Fruit fly (Drosophila melanogaster): Measurements from ENCODE around the gene CG1387.

CG1387 gene

dm6 chrX:8411532-8411960 lies 26.0 kb downstream of the CG1387 start, which contains the start of gene lawc (continued):
- TF ChIP-seq bbx (GFP tag; IDR thresholded peaks at IDR 0.05; ENCODE audit: partially characterized antibody) (peak; percentile 40; the same call in 1 of the 2 replicates), abd-A (tag; optimal IDR thresholded peaks at IDR 0.05) (peak; percentile 77), mirr (GFP tag; optimal IDR thresholded peaks at IDR 0.05) (peak; percentile 86), CG9797 (GFP tag; optimal IDR thresholded peaks at IDR 0.05) (peak; percentile 8), CG9876 (GFP tag; optimal IDR thresholded peaks at IDR 0.05) (no peak), CG10274 (GFP tag; optimal IDR thresholded peaks at IDR 0.05) (peak; percentile 3), row (GFP tag; IDR thresholded peaks at IDR 0.05) (no peak; the same call in 2 of the 3 replicates), CG31224 (GFP tag; IDR thresholded peaks at IDR 0.05) (0 out of 2 replicates have a peak, but pooled peaks have one; percentile 12), Opbp (GFP tag; IDR thresholded peaks at IDR 0.05; ENCODE audit: partially characterized antibody) (peak; percentile 60; the same call in 1 of the 3 replicates), Dll (GFP tag; IDR thresholded peaks at IDR 0.05; ENCODE audit: partially characterized antibody) (0 out of 4 replicates have a peak, but pooled peaks have one; percentile 14), grau (tag; optimal IDR thresholded peaks at IDR 0.05) (peak; percentile 36), CG8924 (tag; optimal IDR thresholded peaks at IDR 0.05) (peak; percentile 54), Pdp1 (GFP tag; optimal IDR thresholded peaks at IDR 0.05) (peak in 1 of 2 experiments; percentile 49), HLH4C (GFP tag; IDR thresholded peaks at IDR 0.05; ENCODE audit: partially characterized antibody) (peak; percentile 13; the same call in 1 of the 3 replicates), CG2712 (tag; optimal IDR thresholded peaks at IDR 0.05) (peak; percentile 16), seq (GFP tag; IDR thresholded peaks at IDR 0.05) (peak; percentile 50; the same call in 1 of the 2 replicates), CG34422 (GFP tag; IDR thresholded peaks at IDR 0.05) (peak; percentile 67; the same call in 1 of the 3 replicates), bsh (GFP tag; optimal IDR thresholded peaks at IDR 0.05) (peak in 1 of 2 experiments; percentile 59), pfk (GFP tag; optimal IDR thresholded peaks at IDR 0.05) (peak; percentile 1), Med (GFP tag) (peak; percentile 89), sim (GFP tag; IDR thresholded peaks at IDR 0.05) (peak; percentile 67; the same call in 1 of the 2 replicates), CG17568 (GFP tag; optimal IDR thresholded peaks at IDR 0.05) (peak; percentile 57), CG34376 (GFP tag; optimal IDR thresholded peaks at IDR 0.05) (peak; percentile 85), onecut (GFP tag; IDR thresholded peaks at IDR 0.05) (peak; percentile 85), CG8290 (GFP tag; optimal IDR thresholded peaks at IDR 0.05) (no peak), CG8290 (tag; optimal IDR thresholded peaks at IDR 0.05) (peak in 1 of 2 experiments; percentile 85), CG6854 (GFP tag; optimal IDR thresholded peaks at IDR 0.05) (peak; percentile 73), nerfin-1 (tag; optimal IDR thresholded peaks at IDR 0.05) (peak; percentile 50), CG42726 (GFP tag; IDR thresholded peaks at IDR 0.05; ENCODE audit: partially characterized antibody) (peak; percentile 31; the same call in 1 of the 2 replicates), zfh1 (GFP tag; IDR thresholded peaks at IDR 0.05) (0 out of 3 replicates have a peak, but pooled peaks have one; percentile 43), MTF-1 (GFP tag; optimal IDR thresholded peaks at IDR 0.05; ENCODE audit: borderline replicate concordance) (peak; percentile 34), Atf6 (GFP tag; IDR thresholded peaks at IDR 0.05) (peak; percentile 83; the same call in 1 of the 2 replicates), NC2β (GFP tag; optimal IDR thresholded peaks at IDR 0.05) (peak; percentile 12), ranshi (GFP tag; IDR thresholded peaks at IDR 0.05) (peak; percentile 56; the same call in 1 of the 2 replicates), dysf (GFP tag; IDR thresholded peaks at IDR 0.05) (peak; percentile 39; the same call in 1 of the 3 replicates), CG2889 (GFP tag; IDR thresholded peaks at IDR 0.05) (0 out of 3 replicates have a peak, but pooled peaks have one; percentile 19), sug (tag; optimal IDR thresholded peaks at IDR 0.05) (peak; percentile 32), BtbVII (GFP tag; optimal IDR thresholded peaks at IDR 0.05) (peak; percentile 66), CG8765 (GFP tag; IDR thresholded peaks at IDR 0.05) (peak; percentile 98), Hand (GFP tag; optimal IDR thresholded peaks at IDR 0.05) (peak; percentile 66), CG3847 (GFP tag; IDR thresholded peaks at IDR 0.05) (peak; percentile 35; the same call in 1 of the 2 replicates), grn (GFP tag; optimal IDR thresholded peaks at IDR 0.05) (peak; percentile 26), CG4820 (GFP tag; optimal IDR thresholded peaks at IDR 0.05) (no peak), dimm (GFP tag; IDR thresholded peaks at IDR 0.05) (no peak), peb (GFP tag; IDR thresholded peaks at IDR 0.05) (0 out of 2 replicates have a peak, but pooled peaks have one; percentile 12), Bgb (GFP tag; IDR thresholded peaks at IDR 0.05; ENCODE audit: partially characterized antibody) (peak; percentile 56; the same call in 1 of the 2 replicates), CG10321 (GFP tag; IDR thresholded peaks at IDR 0.05) (peak; percentile 49), Bteb2 (GFP tag; optimal IDR thresholded peaks at IDR 0.05) (no peak), ac (GFP tag; optimal IDR thresholded peaks at IDR 0.05) (peak; percentile 0)
